Worm (Caenorhabditis elegans) whole organism, early embryonic: ENCODE measurements around the gene ZK863.8.

Experiments
- B0310.2 ChIP-seq: sonication (generic microtip); optimal IDR thresholded peaks from 2 replicates; lab custom pipeline; 2016; ENCODE audit warnings: mild to moderate bottlenecking, missing genetic modification characterization, missing compliant biosample characterization
- F13C5.2 ChIP-seq: sonication (generic microtip); optimal IDR thresholded peaks from 2 replicates; lab custom pipeline; 2017; ENCODE audit warnings: mild to moderate bottlenecking, missing genetic modification characterization, inconsistent platforms, missing compliant biosample characterization
- aly-1 ChIP-seq: sonication (generic microtip); optimal IDR thresholded peaks from 2 replicates; lab custom pipeline; 2016; ENCODE audit warnings: missing genetic modification characterization, missing compliant biosample characterization
- ama-1 ChIP-seq: fragments of 150-350 bp; optimal IDR thresholded peaks from 2 replicates; lab custom pipeline; 2014
- ceh-13 ChIP-seq: fragments of 200-800 bp; sonication (Bioruptor generic); optimal IDR thresholded peaks from 2 replicates; lab custom pipeline; 2018; ENCODE audit warnings: mild to moderate bottlenecking, missing genetic modification characterization, missing compliant biosample characterization
- ceh-36 ChIP-seq: sonication (generic microtip); optimal IDR thresholded peaks from 2 replicates; lab custom pipeline; 2016; ENCODE audit warnings: missing genetic modification characterization, inconsistent platforms, missing compliant biosample characterization
- ets-7 ChIP-seq: sonication (generic microtip); optimal IDR thresholded peaks from 2 replicates; lab custom pipeline; 2016; ENCODE audit warnings: missing genotype, missing genetic modification characterization, missing compliant biosample characterization
- flt-1 ChIP-seq: fragments of 200-800 bp; sonication (Bioruptor generic); IDR thresholded peaks from 2 replicates; pipeline ENCODE4 v1.3.6; 2022; ENCODE audit warnings: missing genetic modification characterization, missing compliant biosample characterization
- hmbx-1 ChIP-seq: sonication (generic microtip); optimal IDR thresholded peaks from 2 replicates; lab custom pipeline; 2016; ENCODE audit warnings: mild to moderate bottlenecking, missing genetic modification characterization, missing compliant biosample characterization
- hmg-4 ChIP-seq: fragments of 200-800 bp; sonication (Bioruptor generic); optimal IDR thresholded peaks from 2 replicates; lab custom pipeline; 2018; ENCODE audit warnings: mild to moderate bottlenecking, missing genetic modification characterization, missing compliant biosample characterization
- hnd-1 ChIP-seq: sonication (generic microtip); optimal IDR thresholded peaks from 2 replicates; lab custom pipeline; 2016; ENCODE audit warnings: missing genetic modification characterization, missing compliant biosample characterization
- pes-1 ChIP-seq: fragments of 200-800 bp; sonication (Bioruptor generic); IDR thresholded peaks from 2 replicates; pipeline ENCODE4 v1.3.6; 2022; ENCODE audit warnings: missing genetic modification reagents, missing genetic modification characterization, missing compliant biosample characterization
- scrt-1 ChIP-seq: fragments of 200-800 bp; sonication (Bioruptor generic); IDR thresholded peaks from 2 replicates; pipeline ENCODE4 v1.3.6; 2022; ENCODE audit warnings: missing genetic modification characterization, missing compliant biosample characterization
- sea-1 ChIP-seq: fragments of 200-800 bp; sonication (Bioruptor generic); conservative IDR thresholded peaks from 2 replicates; pipeline ENCODE4 v1.3.6; 2022; ENCODE audit warnings: missing genetic modification characterization, missing compliant biosample characterization
- tbx-11 ChIP-seq: fragments of 200-800 bp; sonication (Bioruptor generic); IDR thresholded peaks from 2 replicates; pipeline ENCODE4 v1.3.6; 2022; ENCODE audit warnings: missing genetic modification characterization, missing compliant biosample characterization
- tbx-37 ChIP-seq: fragments of 200-800 bp; sonication (Bioruptor generic); conservative IDR thresholded peaks from 2 replicates; pipeline ENCODE4 v1.3.6; 2022; ENCODE audit warnings: missing genetic modification reagents, missing genetic modification characterization, missing compliant biosample characterization
- tra-4 ChIP-seq: sonication (generic microtip); optimal IDR thresholded peaks from 2 replicates; lab custom pipeline; 2017; ENCODE audit warnings: missing genetic modification characterization, missing compliant biosample characterization

ZK863.8 gene

DNA sequence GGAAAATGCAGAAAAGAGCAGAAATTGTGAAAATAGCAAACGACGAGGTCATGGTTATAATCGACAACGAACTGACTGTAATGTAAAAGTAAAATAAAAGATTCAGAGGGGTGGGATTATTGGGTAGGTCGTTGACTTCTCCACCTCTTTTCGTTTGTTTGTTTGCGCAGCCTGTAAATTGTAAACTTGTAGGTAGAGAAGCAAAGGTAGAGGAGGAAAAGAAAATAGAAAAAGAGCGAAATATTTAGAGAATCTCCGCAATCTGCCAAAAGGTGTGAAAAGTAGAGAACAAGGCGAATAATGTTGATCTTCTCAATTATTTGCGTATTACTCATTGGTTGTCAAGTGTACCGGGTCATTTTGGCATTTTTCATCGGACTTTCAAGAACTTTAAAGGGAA lies at the start of gene ZK863.8:
Gene ZK863.8, minus strand, starts transcription at position 173 of the 400 bp plus-strand sequence.
- TF ChIP-seq ets-7 (tag; lab: Kevin White, UChicago) (no peak), tra-4 (tag; lab: Kevin White, UChicago) (no peak), ama-1 (lab: Kevin White, UChicago) (no peak), tbx-11 (GFP tag; lab: Robert Waterston, UW) (no peak), hnd-1 (tag; lab: Kevin White, UChicago) (no peak), ceh-13 (GFP tag; lab: Kevin White, UChicago) (no peak), flt-1 (GFP tag; lab: Robert Waterston, UW) (no peak), hmbx-1 (tag; lab: Kevin White, UChicago) (no peak), ceh-36 (no peak), tbx-37 (GFP tag; lab: Robert Waterston, UW) (no peak), pes-1 (no peak), aly-1 (tag; lab: Kevin White, UChicago) (no peak), scrt-1 (no peak), hmg-4 (GFP tag; lab: Kevin White, UChicago) (no peak), B0310.2 (tag; lab: Kevin White, UChicago) (no peak), F13C5.2 (tag; lab: Kevin White, UChicago) (no peak), sea-1 (GFP tag; lab: Robert Waterston, UW) (no peak)

DNA sequence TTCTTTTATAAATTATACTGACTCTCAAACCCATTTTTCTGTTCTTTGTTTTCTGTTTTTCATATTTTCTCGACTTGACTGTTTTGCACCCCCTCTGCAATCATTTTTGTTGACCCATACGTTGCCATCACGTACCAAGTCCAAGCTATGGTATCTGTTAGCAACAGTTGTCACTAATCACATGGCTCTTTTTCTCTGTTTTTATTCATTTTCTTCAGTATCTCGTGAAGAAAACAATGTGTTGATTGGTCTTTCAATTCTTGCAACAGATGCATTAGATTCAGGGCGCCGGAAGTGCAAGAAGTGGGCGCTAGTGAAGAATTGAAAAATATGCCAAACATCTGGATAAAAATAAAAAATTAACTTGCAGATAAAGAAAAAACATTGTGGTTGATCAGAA lies 48.2 kb upstream of the ZK863.8 start:
- no peak for TF ChIP-seq ceh-13 (GFP tag; lab: Kevin White, UChicago)
- TF ChIP-seq flt-1 (GFP tag; lab: Robert Waterston, UW): no peak
- no peak for TF ChIP-seq F13C5.2 (tag; lab: Kevin White, UChicago)
- no peak for TF ChIP-seq ceh-36
- TF ChIP-seq ama-1 (lab: Kevin White, UChicago): no peak
- no peak for TF ChIP-seq sea-1 (GFP tag; lab: Robert Waterston, UW)
- no peak for TF ChIP-seq tra-4 (tag; lab: Kevin White, UChicago)
- no peak for TF ChIP-seq tbx-37 (GFP tag; lab: Robert Waterston, UW)
- TF ChIP-seq hnd-1 (tag; lab: Kevin White, UChicago): no peak
- no peak for TF ChIP-seq B0310.2 (tag; lab: Kevin White, UChicago)
- TF ChIP-seq scrt-1: no peak
- no peak for TF ChIP-seq hmbx-1 (tag; lab: Kevin White, UChicago)
- no peak for TF ChIP-seq tbx-11 (GFP tag; lab: Robert Waterston, UW)
- no peak for TF ChIP-seq pes-1
- no peak for TF ChIP-seq aly-1 (tag; lab: Kevin White, UChicago)
- TF ChIP-seq hmg-4 (GFP tag; lab: Kevin White, UChicago): no peak
- no peak for TF ChIP-seq ets-7 (tag; lab: Kevin White, UChicago)

DNA sequence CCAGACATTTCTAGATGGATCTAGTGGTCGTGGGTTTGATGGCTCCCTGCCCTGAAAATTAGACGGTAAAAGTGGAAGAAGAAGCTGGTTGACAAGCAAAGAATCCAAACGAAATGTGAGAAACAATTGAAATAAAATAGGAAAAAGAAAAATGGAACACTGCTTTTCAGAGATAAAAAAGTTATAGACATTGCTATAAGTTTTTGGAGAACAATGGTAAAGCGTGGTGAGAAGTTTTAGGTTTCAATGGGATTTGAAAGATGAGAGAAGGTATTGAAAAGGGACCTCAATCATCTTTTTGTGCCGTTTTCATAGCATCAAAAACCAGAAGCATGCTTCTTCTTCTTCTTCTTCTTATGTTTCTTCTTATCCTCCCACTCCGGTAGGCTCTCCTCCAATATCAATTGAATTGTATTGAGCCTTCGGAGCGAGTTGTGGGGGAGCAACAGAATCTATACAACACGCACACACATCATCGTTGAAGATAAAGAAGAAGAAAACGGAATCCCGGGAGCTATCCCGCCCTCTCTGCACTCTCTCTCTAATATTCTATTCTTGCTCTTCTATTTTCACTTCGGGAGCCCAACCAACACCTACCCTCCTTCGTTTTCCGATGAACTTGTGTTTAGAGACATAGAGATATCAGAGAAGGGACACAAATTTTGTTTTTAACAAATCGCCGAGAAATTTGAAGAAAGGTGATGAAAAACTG lies 47.1 kb upstream of the ZK863.8 start, which contains the start of gene myo-3:
Gene myo-3, minus strand, starts transcription at position 51 of the 712 bp plus-strand sequence.
- no peak for TF ChIP-seq ets-7 (tag; lab: Kevin White, UChicago)
- TF ChIP-seq hnd-1 (tag; lab: Kevin White, UChicago): no peak
- no peak for TF ChIP-seq sea-1 (GFP tag; lab: Robert Waterston, UW)
- TF ChIP-seq F13C5.2 (tag; lab: Kevin White, UChicago): no peak
- no peak for TF ChIP-seq hmg-4 (GFP tag; lab: Kevin White, UChicago)
- TF ChIP-seq tbx-11 (GFP tag; lab: Robert Waterston, UW): no peak
- TF ChIP-seq ceh-13 (GFP tag; lab: Kevin White, UChicago): no peak
- no peak for TF ChIP-seq B0310.2 (tag; lab: Kevin White, UChicago)
- no peak for TF ChIP-seq ceh-36
- no peak for TF ChIP-seq hmbx-1 (tag; lab: Kevin White, UChicago)
- TF ChIP-seq tra-4 (tag; lab: Kevin White, UChicago): no peak
- no peak for TF ChIP-seq aly-1 (tag; lab: Kevin White, UChicago)
- TF ChIP-seq ama-1 (lab: Kevin White, UChicago): no peak
- no peak for TF ChIP-seq scrt-1
- TF ChIP-seq pes-1: no peak
- no peak for TF ChIP-seq flt-1 (GFP tag; lab: Robert Waterston, UW)
- no peak for TF ChIP-seq tbx-37 (GFP tag; lab: Robert Waterston, UW)

DNA sequence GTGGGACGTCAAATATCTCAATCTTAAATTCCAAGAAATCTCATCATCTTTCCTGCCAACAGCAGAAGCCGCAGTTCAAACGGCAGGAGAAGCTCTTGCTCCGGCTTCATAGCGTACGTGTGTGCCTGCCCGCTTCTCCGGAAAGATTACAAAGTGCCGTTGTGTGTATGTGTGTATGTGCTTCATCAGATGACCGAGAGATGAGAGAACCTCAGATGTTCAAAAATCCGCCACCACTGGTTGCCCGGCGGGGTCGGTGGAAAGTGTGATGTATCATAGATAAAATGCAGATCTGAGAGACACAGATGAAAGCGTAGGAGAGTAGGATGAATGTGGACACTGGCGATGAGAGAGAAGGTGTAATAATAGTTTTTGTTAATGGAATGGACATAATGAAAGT lies 46.1 kb upstream of the ZK863.8 start:
- no peak for TF ChIP-seq flt-1 (GFP tag; lab: Robert Waterston, UW)

DNA sequence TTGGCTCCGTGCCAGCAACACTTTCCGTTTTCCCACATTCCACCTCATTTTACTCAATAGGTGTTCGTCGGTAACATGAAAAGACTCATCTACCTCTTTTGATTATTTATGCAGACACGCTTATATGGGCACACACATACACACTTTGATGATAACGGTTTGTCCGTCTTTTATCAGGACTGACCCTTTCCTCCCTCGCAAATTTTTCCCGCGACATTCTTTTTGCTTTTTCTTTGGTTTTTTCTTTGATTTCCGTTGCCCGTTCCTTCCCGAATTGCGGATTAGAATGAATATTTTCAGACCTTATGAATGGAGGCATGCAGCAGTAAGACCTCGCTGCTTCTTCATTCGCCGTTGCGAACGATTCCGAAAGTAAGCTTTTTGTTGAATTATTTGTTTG lies 25.7 kb upstream of the ZK863.8 start, which contains the start of gene vab-8:
Gene vab-8, plus strand, starts transcription at position 301 of the 400 bp plus-strand sequence.
- TF ChIP-seq F13C5.2 (tag; lab: Kevin White, UChicago) (no peak), aly-1 (tag; lab: Kevin White, UChicago) (no peak), tbx-37 (GFP tag; lab: Robert Waterston, UW) (no peak), tra-4 (tag; lab: Kevin White, UChicago) (no peak), pes-1 (no peak), ceh-13 (GFP tag; lab: Kevin White, UChicago) (no peak), scrt-1 (no peak), ama-1 (lab: Kevin White, UChicago) (no peak)

DNA sequence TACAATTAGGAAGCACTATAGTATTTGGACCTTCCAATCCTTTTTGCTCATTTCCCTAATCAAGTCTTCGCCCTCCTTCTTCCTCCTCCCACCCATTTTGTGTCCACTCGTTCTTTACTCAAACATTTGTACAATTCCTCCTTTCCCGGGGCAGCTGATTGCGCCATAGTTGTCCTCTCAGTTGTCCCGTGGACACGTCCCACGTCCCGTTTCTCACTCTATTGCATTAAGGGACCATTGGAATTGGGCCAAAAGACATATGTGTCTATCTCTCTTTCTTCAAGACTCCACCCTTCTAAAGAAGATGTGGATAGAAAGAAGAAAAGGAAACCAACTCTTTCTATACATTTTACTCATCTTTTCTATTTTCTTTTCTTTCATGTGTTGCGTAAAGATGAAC lies 23.8 kb upstream of the ZK863.8 start:
- TF ChIP-seq flt-1 (GFP tag; lab: Robert Waterston, UW): no peak

DNA sequence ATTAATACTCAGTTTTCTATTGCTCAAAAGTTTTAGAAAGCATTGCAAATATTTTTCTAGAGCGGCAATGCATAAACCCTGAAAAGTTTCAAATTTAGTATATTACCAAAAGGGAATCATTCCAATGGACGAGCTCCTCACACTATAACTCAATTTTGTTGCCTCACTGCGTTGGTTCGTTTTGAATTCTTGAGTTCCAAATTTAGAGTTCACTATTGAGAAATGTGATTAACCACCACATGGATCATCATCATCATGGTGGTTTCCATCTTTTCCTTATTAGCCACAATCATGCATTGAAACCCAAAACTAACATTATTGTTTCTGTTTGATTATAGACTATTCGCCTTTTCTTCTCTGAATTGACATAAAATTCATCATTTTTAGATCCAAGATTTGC lies 22.6 kb upstream of the ZK863.8 start:
- no peak for TF ChIP-seq scrt-1
- TF ChIP-seq tbx-11 (GFP tag; lab: Robert Waterston, UW): no peak
- TF ChIP-seq ceh-36: no peak
- TF ChIP-seq aly-1 (tag; lab: Kevin White, UChicago): no peak
- TF ChIP-seq hnd-1 (tag; lab: Kevin White, UChicago): no peak
- TF ChIP-seq tra-4 (tag; lab: Kevin White, UChicago): no peak
- no peak for TF ChIP-seq pes-1
- TF ChIP-seq hmg-4 (GFP tag; lab: Kevin White, UChicago): no peak
- no peak for TF ChIP-seq F13C5.2 (tag; lab: Kevin White, UChicago)
- no peak for TF ChIP-seq tbx-37 (GFP tag; lab: Robert Waterston, UW)
